Fruit fly (Drosophila melanogaster): Measurements from ENCODE around the gene sordd1.
A peak's percentile ranks its signal among the peaks of the same experiment; 100 is the strongest.

The sordd1 gene

DNA sequence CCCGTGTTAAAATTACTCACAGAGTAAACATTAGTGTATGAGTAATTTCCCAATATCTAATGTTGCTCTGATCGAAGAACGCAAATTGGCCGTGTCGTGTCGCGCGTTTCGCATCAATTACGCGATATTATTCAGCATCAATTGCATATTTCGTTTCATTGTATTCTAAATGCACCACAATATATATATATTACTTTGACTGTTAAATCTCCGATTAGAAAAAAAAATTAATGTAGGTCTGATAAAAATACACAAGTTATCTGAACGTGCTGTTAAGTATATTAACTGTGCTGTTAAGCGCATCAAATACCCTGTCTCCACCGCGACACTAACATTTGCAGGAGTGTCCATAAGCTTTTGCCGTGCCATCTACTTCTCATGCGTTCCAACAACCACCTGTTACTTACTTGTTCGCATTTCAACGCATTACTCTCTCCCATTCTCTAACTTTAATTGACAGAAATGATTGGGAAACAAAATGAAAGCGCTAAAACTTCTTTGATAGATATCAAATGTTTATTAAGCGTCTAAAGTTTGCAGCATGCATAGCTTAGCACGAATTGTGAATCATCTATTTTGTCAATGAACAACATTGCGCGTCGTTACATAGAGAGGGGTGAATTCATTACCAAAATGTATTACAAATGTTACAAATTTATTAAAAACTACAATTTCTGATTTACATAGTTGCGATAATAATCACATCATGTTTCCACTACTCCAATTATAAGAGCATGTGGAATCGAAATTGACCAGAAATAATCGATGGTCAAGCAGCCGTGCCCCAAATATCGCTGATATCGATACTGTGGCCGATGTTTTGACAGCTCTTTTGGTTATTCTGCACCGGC is 35.2 kb downstream of the sordd1 start, which contains the start of the genes Graf and mRpL3 (continued):
- TF ChIP-seq Meics (GFP tag; optimal IDR thresholded peaks at IDR 0.05), result no peak
- TF ChIP-seq Sox100B (GFP tag; optimal IDR thresholded peaks at IDR 0.05), result no peak
- no peak for TF ChIP-seq CG3407 (GFP tag; optimal IDR thresholded peaks at IDR 0.05)
- no peak for TF ChIP-seq ind (GFP tag; optimal IDR thresholded peaks at IDR 0.05)
- TF ChIP-seq CrebB (tag; optimal IDR thresholded peaks at IDR 0.05), result no peak
- TF ChIP-seq CG12299 (tag; optimal IDR thresholded peaks at IDR 0.05), result no peak
- TF ChIP-seq lmd (GFP tag; IDR thresholded peaks at IDR 0.05), result no peak
- TF ChIP-seq CG18764 (GFP tag; optimal IDR thresholded peaks at IDR 0.05), result no peak
- TF ChIP-seq oc (tag; optimal IDR thresholded peaks at IDR 0.05), result no peak
- peak; percentile 52 for TF ChIP-seq sqz (GFP tag; optimal IDR thresholded peaks at IDR 0.05)
- TF ChIP-seq CG10209 (GFP tag; optimal IDR thresholded peaks at IDR 0.05), result no peak
- TF ChIP-seq CG2875 (GFP tag; optimal IDR thresholded peaks at IDR 0.05), result no peak
- no peak for TF ChIP-seq repo (GFP tag; optimal IDR thresholded peaks at IDR 0.05)
- peak; percentile 81 for TF ChIP-seq CG2129 (GFP tag; IDR thresholded peaks at IDR 0.05; ENCODE audit: partially characterized antibody)
- peak; percentile 14 for TF ChIP-seq grn (GFP tag; optimal IDR thresholded peaks at IDR 0.05)
- TF ChIP-seq jigr1 (GFP tag; IDR thresholded peaks at IDR 0.05), result no peak
- no peak for TF ChIP-seq CoRest (tag; optimal IDR thresholded peaks at IDR 0.05)
- TF ChIP-seq mam (GFP tag; optimal IDR thresholded peaks at IDR 0.05), result no peak
- TF ChIP-seq pfk (GFP tag; optimal IDR thresholded peaks at IDR 0.05), result peak; percentile 89
- no peak for TF ChIP-seq CG17328 (GFP tag; IDR thresholded peaks at IDR 0.05)
- TF ChIP-seq CG15011 (GFP tag; optimal IDR thresholded peaks at IDR 0.05), result no peak
- TF ChIP-seq aop (GFP tag; IDR thresholded peaks at IDR 0.05), result no peak
- no peak for TF ChIP-seq Doc2 (GFP tag; IDR thresholded peaks at IDR 0.05)
- TF ChIP-seq CG17359 (tag; optimal IDR thresholded peaks at IDR 0.05), result peak; percentile 67
- TF ChIP-seq sna (GFP tag; IDR thresholded peaks at IDR 0.05; ENCODE audit: partially characterized antibody), result peak; percentile 83
- no peak for TF ChIP-seq usp (GFP tag; optimal IDR thresholded peaks at IDR 0.05)
- peak; percentile 8 for TF ChIP-seq exex (tag; optimal IDR thresholded peaks at IDR 0.05)
- no peak for TF ChIP-seq CG8388 (GFP tag; optimal IDR thresholded peaks at IDR 0.05)
- TF ChIP-seq B-H2 (GFP tag; optimal IDR thresholded peaks at IDR 0.05), result no peak
- no peak for TF ChIP-seq lbe (GFP tag; optimal IDR thresholded peaks at IDR 0.05)
- no peak for TF ChIP-seq CG11398 (GFP tag; optimal IDR thresholded peaks at IDR 0.05)
- TF ChIP-seq kni (GFP tag; optimal IDR thresholded peaks at IDR 0.05), result no peak
- TF ChIP-seq CG11695 (GFP tag; IDR thresholded peaks at IDR 0.05), result 0 out of 3 replicates have a peak, but pooled peaks have one; percentile 22
- no peak for TF ChIP-seq cas (GFP tag; IDR thresholded peaks at IDR 0.05)
- no peak for TF ChIP-seq Dfd (GFP tag; optimal IDR thresholded peaks at IDR 0.05)
- no peak for TF ChIP-seq ewg (GFP tag; optimal IDR thresholded peaks at IDR 0.05)
- TF ChIP-seq CG10147 (GFP tag; optimal IDR thresholded peaks at IDR 0.05), result no peak
- peak; percentile 86 for TF ChIP-seq BEAF-32 (GFP tag; optimal IDR thresholded peaks at IDR 0.05)
- no peak for TF ChIP-seq CG17829 (tag; optimal IDR thresholded peaks at IDR 0.05)
- no peak for TF ChIP-seq hkb (optimal IDR thresholded peaks at IDR 0.05)
- no peak for TF ChIP-seq hkb (GFP tag; IDR thresholded peaks at IDR 0.05)
- TF ChIP-seq CG4360 (GFP tag; IDR thresholded peaks at IDR 0.05), result no peak
- TF ChIP-seq Taf1 (GFP tag; IDR thresholded peaks at IDR 0.05), result no peak
- TF ChIP-seq Sin3A (optimal IDR thresholded peaks at IDR 0.05), result peak; percentile 48
- no peak for TF ChIP-seq MBD-R2 (GFP tag; IDR thresholded peaks at IDR 0.05)
- TF ChIP-seq Antp (GFP tag; optimal IDR thresholded peaks at IDR 0.05), result no peak
- TF ChIP-seq wek (GFP tag; optimal IDR thresholded peaks at IDR 0.05), result no peak
- peak; percentile 12 for TF ChIP-seq CG4424 (GFP tag; optimal IDR thresholded peaks at IDR 0.05)
- TF ChIP-seq Lim3 (GFP tag; IDR thresholded peaks at IDR 0.05), result no peak
- TF ChIP-seq NC2β (GFP tag; optimal IDR thresholded peaks at IDR 0.05), result no peak
